Fruit fly (Drosophila melanogaster) whole organism, embryonic: Measurements from ENCODE around the gene CG32681.
A peak's percentile ranks its signal among the peaks of the same experiment; 100 is the strongest.

Experiments used
- BEAF-32 ChIP-seq: fragments of 200-800 bp; sonication (Bioruptor generic); optimal IDR thresholded peaks from 3 replicates; lab custom pipeline; 2017; ENCODE audit warnings: missing biosample characterization, missing genetic modification characterization, mild to moderate bottlenecking, moderate library complexity, missing genetic modification reagents
- CG10209 ChIP-seq: fragments of 200-800 bp; sonication (Bioruptor generic); optimal IDR thresholded peaks from 3 replicates; lab custom pipeline; 2017; ENCODE audit warnings: missing biosample characterization, mild to moderate bottlenecking, missing genetic modification characterization, missing genetic modification reagents
- CG10959 ChIP-seq: fragments of 200-800 bp; sonication (Bioruptor generic); IDR thresholded peaks from 2 replicates; pipeline ENCODE4 v1.3.6; 2022; ENCODE audit warnings: missing biosample characterization, missing genetic modification characterization
- CG11247 ChIP-seq: fragments of 200-800 bp; sonication (Bioruptor generic); IDR thresholded peaks from 2 replicates; pipeline ENCODE4 v1.3.6; 2022; ENCODE audit warnings: missing biosample characterization, missing genetic modification characterization
- CG14965 ChIP-seq: fragments of 200-800 bp; sonication (Bioruptor generic); optimal IDR thresholded peaks from 2 replicates; lab custom pipeline; 2016; ENCODE audit warnings: missing biosample characterization, missing genetic modification characterization, borderline replicate concordance
- CG1602 ChIP-seq: fragments of 200-800 bp; sonication (Bioruptor generic); optimal IDR thresholded peaks from 3 replicates; lab custom pipeline; 2016; ENCODE audit warnings: missing biosample characterization, missing genetic modification characterization
- CG16863 ChIP-seq: fragments of 200-800 bp; sonication (Bioruptor generic); optimal IDR thresholded peaks from 3 replicates; lab custom pipeline; 2016; ENCODE audit warnings: missing biosample characterization, missing genetic modification characterization
- CG17568 ChIP-seq: fragments of 200-800 bp; sonication (Bioruptor generic); optimal IDR thresholded peaks from 2 replicates; lab custom pipeline; 2018; ENCODE audit warnings: missing biosample characterization, mild to moderate bottlenecking, missing genetic modification characterization, moderate library complexity
- CG30403 ChIP-seq: fragments of 200-800 bp; sonication (Bioruptor generic); optimal IDR thresholded peaks from 3 replicates; lab custom pipeline; 2016; ENCODE audit warnings: missing biosample characterization, missing genetic modification characterization
- CG31365 ChIP-seq: fragments of 200-800 bp; sonication (Bioruptor generic); optimal IDR thresholded peaks from 2 replicates; lab custom pipeline; 2018; ENCODE audit warnings: missing biosample characterization, mild to moderate bottlenecking, missing genetic modification characterization
- CG3163 ChIP-seq: fragments of 200-800 bp; sonication (Bioruptor generic); optimal IDR thresholded peaks from 3 replicates; lab custom pipeline; 2016; ENCODE audit warnings: missing biosample characterization, missing genetic modification characterization
- CG34422 ChIP-seq: fragments of 200-800 bp; sonication (Bioruptor generic); IDR thresholded peaks from 3 replicates; pipeline ENCODE4 v1.3.6; 2022; ENCODE audit warnings: missing biosample characterization, missing genetic modification characterization
- CG3838 ChIP-seq: fragments of 200-800 bp; sonication (Bioruptor generic); optimal IDR thresholded peaks from 3 replicates; lab custom pipeline; 2016; ENCODE audit warnings: missing biosample characterization, missing genetic modification characterization
- CG5953 ChIP-seq: fragments of 200-800 bp; sonication (Bioruptor generic); IDR thresholded peaks from 2 replicates; pipeline ENCODE4 v1.3.6; 2022; ENCODE audit warnings: missing biosample characterization, missing genetic modification characterization
- CG6765 ChIP-seq: fragments of 200-800 bp; sonication (Bioruptor generic); optimal IDR thresholded peaks from 3 replicates; lab custom pipeline; 2017; ENCODE audit warnings: missing biosample characterization, mild to moderate bottlenecking, missing genetic modification characterization
- CG6791 ChIP-seq: fragments of 200-800 bp; sonication (Bioruptor generic); IDR thresholded peaks from 3 replicates; pipeline ENCODE4 v1.3.6; 2022; ENCODE audit warnings: missing biosample characterization, missing genetic modification characterization; ENCODE audit not compliant: partially characterized antibody
- CG7372 ChIP-seq: fragments of 200-800 bp; sonication (Bioruptor generic); IDR thresholded peaks from 2 replicates; pipeline ENCODE4 v1.3.6; 2022; ENCODE audit warnings: missing biosample characterization, missing genetic modification characterization
- CG7745 ChIP-seq: fragments of 200-800 bp; sonication (Bioruptor generic); optimal IDR thresholded peaks from 2 replicates; lab custom pipeline; 2018; ENCODE audit warnings: missing biosample characterization, mild to moderate bottlenecking, missing genetic modification characterization, moderate library complexity
- CG7786 ChIP-seq: fragments of 200-800 bp; sonication (Bioruptor generic); optimal IDR thresholded peaks from 2 replicates; lab custom pipeline; 2016; ENCODE audit warnings: missing biosample characterization, missing genetic modification characterization
- CG9727 ChIP-seq: fragments of 200-800 bp; sonication (Bioruptor generic); optimal IDR thresholded peaks from 3 replicates; lab custom pipeline; 2017; ENCODE audit warnings: missing biosample characterization, mild to moderate bottlenecking, missing genetic modification characterization
- Dip2 ChIP-seq: fragments of 200-800 bp; sonication (Bioruptor generic); IDR thresholded peaks from 2 replicates; pipeline ENCODE4 v1.3.6; 2022; ENCODE audit warnings: missing biosample characterization, missing genetic modification characterization
- Fer1 ChIP-seq: fragments of 200-800 bp; sonication (Bioruptor generic); optimal IDR thresholded peaks from 2 replicates; lab custom pipeline; 2017; ENCODE audit warnings: missing biosample characterization, mild to moderate bottlenecking, missing genetic modification characterization
- Hsf ChIP-seq: fragments of 200-800 bp; sonication (Bioruptor generic); optimal IDR thresholded peaks from 3 replicates; lab custom pipeline; 2016; ENCODE audit warnings: missing biosample characterization, missing genetic modification characterization
- Mad ChIP-seq: fragments of 200-800 bp; sonication (Bioruptor generic); optimal IDR thresholded peaks from 2 replicates; lab custom pipeline; 2016; ENCODE audit warnings: missing biosample characterization, missing genetic modification characterization
- Max ChIP-seq: fragments of 200-800 bp; sonication (Bioruptor generic); optimal IDR thresholded peaks from 2 replicates; lab custom pipeline; 2016; ENCODE audit warnings: missing biosample characterization, mild to moderate bottlenecking, missing genetic modification characterization
- Ravus ChIP-seq: fragments of 200-800 bp; sonication (Bioruptor generic); IDR thresholded peaks from 2 replicates; pipeline ENCODE4 v1.3.6; 2022; ENCODE audit warnings: missing biosample characterization, missing genetic modification characterization
- TFAM ChIP-seq: fragments of 200-800 bp; sonication (Bioruptor generic); optimal IDR thresholded peaks from 2 replicates; lab custom pipeline; 2017; ENCODE audit warnings: missing biosample characterization, missing genetic modification characterization, inconsistent platforms
- ara ChIP-seq: fragments of 200-800 bp; sonication (Bioruptor generic); IDR thresholded peaks from 2 replicates; pipeline ENCODE4 v1.3.6; 2022; ENCODE audit warnings: missing biosample characterization, missing genetic modification characterization
- ase ChIP-seq: fragments of 200-800 bp; sonication (Bioruptor generic); IDR thresholded peaks from 3 replicates; pipeline ENCODE4 v1.3.6; 2022; ENCODE audit warnings: missing biosample characterization, missing genetic modification characterization
- bab2 ChIP-seq: fragments of 200-800 bp; sonication (Bioruptor generic); optimal IDR thresholded peaks from 2 replicates; lab custom pipeline; 2016; ENCODE audit warnings: missing biosample characterization, missing genetic modification characterization
- bcd ChIP-seq: fragments of 200-800 bp; sonication (Bioruptor generic); optimal IDR thresholded peaks from 2 replicates; lab custom pipeline; 2017; ENCODE audit warnings: missing biosample characterization, mild to moderate bottlenecking, missing genetic modification characterization
- bigmax ChIP-seq: fragments of 200-800 bp; sonication (Bioruptor generic); optimal IDR thresholded peaks from 2 replicates; lab custom pipeline; 2018; ENCODE audit warnings: missing biosample characterization, mild to moderate bottlenecking, missing genetic modification characterization
- caup ChIP-seq: fragments of 200-800 bp; sonication (Bioruptor generic); optimal IDR thresholded peaks from 3 replicates; lab custom pipeline; 2017; ENCODE audit warnings: missing biosample characterization, mild to moderate bottlenecking, missing genetic modification characterization, moderate library complexity; ENCODE audit not compliant: severe bottlenecking
- ci ChIP-seq: fragments of 200-800 bp; sonication (Bioruptor generic); IDR thresholded peaks from 3 replicates; pipeline ENCODE4 v1.3.6; 2022; ENCODE audit warnings: missing biosample characterization, missing genetic modification characterization
- da ChIP-seq: fragments of 200-800 bp; sonication (Bioruptor generic); optimal IDR thresholded peaks from 2 replicates; lab custom pipeline; 2016; ENCODE audit warnings: missing biosample characterization, missing genetic modification characterization
- dm ChIP-seq: fragments of 200-800 bp; sonication (Bioruptor generic); optimal IDR thresholded peaks from 3 replicates; lab custom pipeline; 2016; ENCODE audit warnings: missing biosample characterization, missing genetic modification characterization
- grau ChIP-seq: fragments of 200-800 bp; optimal IDR thresholded peaks from 3 replicates; lab custom pipeline; 2019; ENCODE audit warnings: missing biosample characterization, mild to moderate bottlenecking, missing genetic modification characterization, moderate library complexity
- jing ChIP-seq: fragments of 200-800 bp; sonication (Bioruptor generic); optimal IDR thresholded peaks from 2 replicates; lab custom pipeline; 2018; ENCODE audit warnings: missing biosample characterization, mild to moderate bottlenecking, missing genetic modification characterization
- kah ChIP-seq: fragments of 200-800 bp; sonication (Bioruptor generic); optimal IDR thresholded peaks from 2 replicates; lab custom pipeline; 2018; ENCODE audit warnings: missing biosample characterization, mild to moderate bottlenecking, missing genetic modification characterization
- lmd ChIP-seq: fragments of 200-800 bp; sonication (Bioruptor generic); IDR thresholded peaks from 2 replicates; pipeline ENCODE4 v1.3.6; 2022; ENCODE audit warnings: missing biosample characterization, missing genetic modification characterization
- peb ChIP-seq: fragments of 200-800 bp; sonication (Bioruptor generic); IDR thresholded peaks from 2 replicates; pipeline ENCODE4 v1.3.6; 2022; ENCODE audit warnings: missing biosample characterization, missing genetic modification characterization
- prd ChIP-seq, 3 experiments: fragments of >200 bp in 2 of 3; fragments of 200-800 bp in 1 of 3; sonication (Bioruptor generic) in 1 of 3; optimal IDR thresholded peaks in 2 of 3; IDR thresholded peaks in 1 of 3; 2 replicates in 2 of 3; 3 replicates in 1 of 3; pipeline versions ENCODE4 v1.3.6 to Lab custom; 2017 to 2022; ENCODE audit warnings: missing biosample characterization in 1 of 3, missing genetic modification characterization in 1 of 3
- ranshi ChIP-seq: fragments of 200-800 bp; sonication (Bioruptor generic); IDR thresholded peaks from 2 replicates; pipeline ENCODE4 v1.3.6; 2022; ENCODE audit warnings: missing biosample characterization, missing genetic modification characterization
- stwl ChIP-seq: fragments of 200-800 bp; sonication (Bioruptor generic); optimal IDR thresholded peaks from 3 replicates; lab custom pipeline; 2018; ENCODE audit warnings: missing biosample characterization, mild to moderate bottlenecking, missing genetic modification characterization, moderate library complexity
- sug ChIP-seq: fragments of 200-800 bp; optimal IDR thresholded peaks from 2 replicates; lab custom pipeline; 2019; ENCODE audit warnings: missing biosample characterization, mild to moderate bottlenecking, missing genetic modification characterization, moderate library complexity
- toy ChIP-seq: fragments of 200-800 bp; sonication (Bioruptor generic); IDR thresholded peaks from 2 replicates; pipeline ENCODE4 v1.3.6; 2022; ENCODE audit warnings: missing biosample characterization, missing genetic modification characterization
- ttk ChIP-seq: fragments of 200-800 bp; sonication (Bioruptor generic); IDR thresholded peaks from 2 replicates; pipeline ENCODE4 v2.1.2; 2022; ENCODE audit warnings: missing biosample characterization, missing genetic modification characterization
- unpg ChIP-seq: fragments of 200-800 bp; sonication (Bioruptor generic); optimal IDR thresholded peaks from 3 replicates; lab custom pipeline; 2018; ENCODE audit warnings: missing biosample characterization, mild to moderate bottlenecking, missing genetic modification characterization, moderate library complexity
- zen2 ChIP-seq: fragments of 200-800 bp; sonication (Bioruptor generic); IDR thresholded peaks from 3 replicates; pipeline ENCODE4 v1.3.6; 2022; ENCODE audit warnings: missing biosample characterization, missing genetic modification characterization; ENCODE audit not compliant: partially characterized antibody

The CG32681 gene

dm6 chrX:10362557-10363366, 18.4 kb downstream of the CG32681 start (continued):
- TF ChIP-seq CG3163 (GFP tag; lab: Kevin White, UChicago) (peak; percentile 2), Mad (peak; percentile 6), sug (no peak), bcd (GFP tag; lab: Kevin White, UChicago) (peak; percentile 58), ci (GFP tag; lab: Robert Waterston, UW) (no peak), grau (tag; lab: Kevin White, UChicago) (peak; percentile 39), CG6791 (GFP tag; lab: Robert Waterston, UW) (no peak), kah (GFP tag; lab: Kevin White, UChicago) (no peak), CG6765 (GFP tag; lab: Kevin White, UChicago) (no peak), prd (optimal IDR thresholded peaks at IDR 0.05; lab: Kevin White, UChicago) (no peak), prd (GFP tag; IDR thresholded peaks at IDR 0.05; lab: Robert Waterston, UW) (0 out of 3 replicates have a peak, but pooled peaks have one; percentile 13), CG34422 (GFP tag; lab: Robert Waterston, UW) (peak; percentile 33; the same call in 1 of the 3 replicates), CG5953 (GFP tag; lab: Robert Waterston, UW) (no peak), ranshi (GFP tag; lab: Robert Waterston, UW) (no peak), CG11247 (GFP tag; lab: Robert Waterston, UW) (no peak), Ravus (GFP tag; lab: Robert Waterston, UW) (no peak), lmd (GFP tag; lab: Robert Waterston, UW) (0 out of 2 replicates have a peak, but pooled peaks have one; percentile 27), CG7372 (no peak), Fer1 (GFP tag; lab: Kevin White, UChicago) (peak; percentile 4), caup (GFP tag; lab: Kevin White, UChicago) (no peak), TFAM (GFP tag; lab: Kevin White, UChicago) (no peak), dm (GFP tag; lab: Kevin White, UChicago) (peak; percentile 17), CG7745 (tag; lab: Kevin White, UChicago) (no peak), CG10959 (GFP tag; lab: Robert Waterston, UW) (no peak), toy (GFP tag; lab: Robert Waterston, UW) (no peak), ara (GFP tag; lab: Robert Waterston, UW) (no peak), Dip2 (GFP tag; lab: Robert Waterston, UW) (no peak), CG3838 (GFP tag; lab: Kevin White, UChicago) (no peak), bigmax (no peak), da (no peak), unpg (GFP tag; lab: Kevin White, UChicago) (no peak), CG14965 (GFP tag; lab: Kevin White, UChicago) (no peak), Max (GFP tag; lab: Kevin White, UChicago) (no peak), ase (GFP tag; lab: Robert Waterston, UW) (no peak), peb (GFP tag; lab: Robert Waterston, UW) (no peak), BEAF-32 (no peak), Hsf (GFP tag; lab: Kevin White, UChicago) (no peak), CG10209 (peak; percentile 27), CG9727 (peak; percentile 60), CG31365 (tag; lab: Kevin White, UChicago) (no peak), bab2 (GFP tag; lab: Kevin White, UChicago) (peak; percentile 8), ttk (GFP tag; lab: Robert Waterston, UW) (no peak), CG30403 (GFP tag; lab: Kevin White, UChicago) (peak; percentile 64), CG16863 (GFP tag; lab: Kevin White, UChicago) (peak; percentile 5), CG17568 (no peak), CG1602 (GFP tag; lab: Kevin White, UChicago) (peak; percentile 31), zen2 (GFP tag; lab: Robert Waterston, UW) (no peak), CG7786 (GFP tag; lab: Kevin White, UChicago) (no peak), stwl (tag; lab: Kevin White, UChicago) (no peak), jing (GFP tag; lab: Kevin White, UChicago) (peak; percentile 25)
